Worm (Caenorhabditis elegans): ENCODE data around the gene ZK899.7.

Gene ZK899.7

DNA sequence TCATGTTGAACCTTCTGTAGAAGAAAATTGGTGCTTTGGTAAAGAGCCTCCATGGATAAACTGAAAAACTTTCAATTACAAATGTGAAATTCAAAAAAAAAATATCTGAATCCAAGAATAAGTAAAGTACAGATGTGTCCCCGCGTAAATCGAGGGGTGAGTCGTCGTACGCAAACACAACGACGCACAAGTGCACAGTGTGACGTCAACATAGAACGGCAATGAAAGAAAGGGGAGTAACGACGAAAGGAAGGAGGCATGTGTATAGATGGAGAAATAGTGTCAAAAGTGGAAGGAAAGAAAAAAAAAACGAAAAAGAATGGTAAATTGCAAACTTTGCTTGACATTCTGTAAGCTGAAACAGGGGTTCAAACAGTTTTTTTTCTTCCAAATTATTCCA is 7.7 kb downstream of the ZK899.7 start, which contains the start of gene memb-1:
Gene memb-1, minus strand, starts transcription at position 60 of the 400 bp plus-strand sequence.
- peak; percentile 56 to 63 for TF ChIP-seq lsy-2 (tag; optimal IDR thresholded peaks at IDR 0.05)
- TF ChIP-seq fkh-8 (tag; optimal IDR thresholded peaks at IDR 0.05) = peak; percentile 35
- TF ChIP-seq snu-23 (GFP tag; optimal IDR thresholded peaks at IDR 0.05) = peak; percentile 77
- TF ChIP-seq nhr-237 (tag; optimal IDR thresholded peaks at IDR 0.05) = no peak
- no peak for TF ChIP-seq ama-1 (optimal IDR thresholded peaks at IDR 0.05)
- TF ChIP-seq F16B12.6 (tag; optimal IDR thresholded peaks at IDR 0.05) = peak; percentile 96
- no peak for TF ChIP-seq sup-37 (GFP tag; optimal IDR thresholded peaks at IDR 0.05)
- TF ChIP-seq nhr-71 (tag; optimal IDR thresholded peaks at IDR 0.05) = peak; percentile 69
- peak; percentile 70 for TF ChIP-seq nhr-20 (tag; optimal IDR thresholded peaks at IDR 0.05)
- peak in 1 of 2 experiments; percentile 70 for TF ChIP-seq mdl-1 (tag; optimal IDR thresholded peaks at IDR 0.05)
- peak; percentile 65 for TF ChIP-seq nhr-85 (tag)
- peak; percentile 8; the same call in 1 of the 2 replicates for TF ChIP-seq isw-1 (GFP tag; IDR thresholded peaks at IDR 0.05)
- TF ChIP-seq ztf-11 (tag; optimal IDR thresholded peaks at IDR 0.05) = peak in 1 of 2 experiments; percentile 14
- TF ChIP-seq rnt-1 (tag; optimal IDR thresholded peaks at IDR 0.05) = peak; percentile 70
- TF ChIP-seq blmp-1 (tag; optimal IDR thresholded peaks at IDR 0.05) = peak; percentile 78
- peak; percentile 48 to 51 for TF ChIP-seq efl-1 (optimal IDR thresholded peaks at IDR 0.05)
- TF ChIP-seq efl-1 (GFP tag; optimal IDR thresholded peaks at IDR 0.05 in 1 of 2) = peak; percentile 11 to 94
- TF ChIP-seq lin-35 (GFP tag; optimal IDR thresholded peaks at IDR 0.05) = peak; percentile 30 to 79
- peak; percentile 65 for TF ChIP-seq swsn-7 (tag; optimal IDR thresholded peaks at IDR 0.05)
- no peak for TF ChIP-seq nhr-76 (tag; optimal IDR thresholded peaks at IDR 0.05)
- no peak for TF ChIP-seq aly-2 (tag; optimal IDR thresholded peaks at IDR 0.05)
- TF ChIP-seq jun-1 (tag; optimal IDR thresholded peaks at IDR 0.05) = peak; percentile 45
- peak; percentile 23 for TF ChIP-seq dsc-1 (tag; optimal IDR thresholded peaks at IDR 0.05)
- peak; percentile 38 for TF ChIP-seq unc-86 (tag; optimal IDR thresholded peaks at IDR 0.05)
- peak in 2 of 3 experiments; percentile 43 to 50 for TF ChIP-seq dpl-1 (GFP tag; optimal IDR thresholded peaks at IDR 0.05)
- peak; percentile 63 for TF ChIP-seq nhr-90 (tag; optimal IDR thresholded peaks at IDR 0.05; ENCODE audit: poor library complexity)
- peak; percentile 86 for TF ChIP-seq mep-1 (tag; optimal IDR thresholded peaks at IDR 0.05)
- peak in 1 of 6 experiments; percentile 26 for TF ChIP-seq elt-3 (tag; optimal IDR thresholded peaks at IDR 0.05)
- peak; percentile 43 to 60 (median 55) for TF ChIP-seq ceh-82 (tag; optimal IDR thresholded peaks at IDR 0.05)
- peak; percentile 42 for TF ChIP-seq tbx-2 (tag; optimal IDR thresholded peaks at IDR 0.05)
- peak; percentile 84 for TF ChIP-seq lin-14 (GFP tag; optimal IDR thresholded peaks at IDR 0.05)
- TF ChIP-seq zag-1 (tag; optimal IDR thresholded peaks at IDR 0.05) = no peak
- TF ChIP-seq xbp-1 (tag; optimal IDR thresholded peaks at IDR 0.05) = peak; percentile 100
- TF ChIP-seq nhr-77 (tag; optimal IDR thresholded peaks at IDR 0.05) = peak; percentile 8
- TF ChIP-seq nhr-47 (tag; optimal IDR thresholded peaks at IDR 0.05) = peak; percentile 65
- TF ChIP-seq sptf-1 (tag; optimal IDR thresholded peaks at IDR 0.05) = no peak
- TF ChIP-seq fkh-4 (tag; optimal IDR thresholded peaks at IDR 0.05; ENCODE audit: borderline replicate concordance) = no peak
- TF ChIP-seq aha-1 (tag; optimal IDR thresholded peaks at IDR 0.05) = no peak
- TF ChIP-seq efl-3 (GFP tag; optimal IDR thresholded peaks at IDR 0.05) = no peak
- peak; percentile 45 for TF ChIP-seq fos-1 (tag; optimal IDR thresholded peaks at IDR 0.05)
- no peak for TF ChIP-seq ceh-88 (GFP tag; IDR thresholded peaks at IDR 0.05)
- peak; percentile 66 for TF ChIP-seq C16A3.4 (tag; optimal IDR thresholded peaks at IDR 0.05)
- peak; percentile 28 for TF ChIP-seq skn-1 (tag; optimal IDR thresholded peaks at IDR 0.05)
- TF ChIP-seq unc-130 (tag; optimal IDR thresholded peaks at IDR 0.05) = peak; percentile 20
- no peak for TF ChIP-seq elt-2 (tag; optimal IDR thresholded peaks at IDR 0.05)

Measured in whole organism, L1 larva.